Fruit fly (Drosophila melanogaster) S2 (cell line): Measurements from ENCODE around the gene ari-1.

Source experiments
- CG8478 ChIP-seq: fragments of >200 bp; optimal IDR thresholded peaks from 2 replicates; lab custom pipeline; 2018
- CTCF ChIP-seq, 2 experiments: fragments of >200 bp; optimal IDR thresholded peaks; 2 replicates each; lab custom pipeline; 2018

dm6 chrX:18136910-18137849, at the start of gene ari-1:
- no peak for TF ChIP-seq CG8478
- TF ChIP-seq CTCF (optimal IDR thresholded peaks at IDR 0.05; lab: Kevin White, UChicago): no peak
